Worm (Caenorhabditis elegans) whole organism, late embryonic: ENCODE results near the gene srz-79.

Source experiments
- F13H6.1 ChIP-seq: sonication (generic microtip); optimal IDR thresholded peaks from 2 replicates; lab custom pipeline; 2016; ENCODE audit warnings: missing genetic modification characterization, missing compliant biosample characterization
- T23F11.4 ChIP-seq: fragments of 200-800 bp; sonication (Bioruptor generic); optimal IDR thresholded peaks from 2 replicates; lab custom pipeline; 2018; ENCODE audit warnings: mild to moderate bottlenecking, missing genetic modification characterization, missing compliant biosample characterization
- Y22D7AL.16 ChIP-seq: sonication (generic microtip); optimal IDR thresholded peaks from 2 replicates; lab custom pipeline; 2016; ENCODE audit warnings: missing genetic modification characterization, missing compliant biosample characterization
- ceh-19 ChIP-seq: fragments of 200-800 bp; sonication (Bioruptor generic); optimal IDR thresholded peaks from 2 replicates; lab custom pipeline; 2018; ENCODE audit warnings: mild to moderate bottlenecking, missing genetic modification characterization, missing compliant biosample characterization
- hlh-13 ChIP-seq: fragments of 200-800 bp; sonication (Bioruptor generic); optimal IDR thresholded peaks from 2 replicates; lab custom pipeline; 2018; ENCODE audit warnings: mild to moderate bottlenecking, missing genetic modification characterization, missing compliant biosample characterization
- nhr-11 ChIP-seq: fragments of 150-350 bp; optimal IDR thresholded peaks from 2 replicates; lab custom pipeline; 2014; ENCODE audit warnings: missing biosample characterization, missing genetic modification characterization
- pag-3 ChIP-seq: sonication (generic microtip); optimal IDR thresholded peaks from 2 replicates; lab custom pipeline; 2016; ENCODE audit warnings: missing compliant biosample characterization, missing genetic modification characterization, borderline replicate concordance
- ref-2 ChIP-seq: sonication (generic microtip); optimal IDR thresholded peaks from 2 replicates; lab custom pipeline; 2016; ENCODE audit warnings: missing genetic modification characterization, missing compliant biosample characterization
- sox-4 ChIP-seq: sonication (generic microtip); optimal IDR thresholded peaks from 2 replicates; lab custom pipeline; 2017; ENCODE audit warnings: mild to moderate bottlenecking, missing genetic modification characterization, inconsistent platforms, missing compliant biosample characterization

- TF ChIP-seq nhr-11 (tag; lab: Kevin White, UChicago), result no peak
- TF ChIP-seq hlh-13 (GFP tag; lab: Kevin White, UChicago), result no peak
- no peak for TF ChIP-seq T23F11.4 (GFP tag; lab: Kevin White, UChicago)
- TF ChIP-seq pag-3 (tag; lab: Kevin White, UChicago), result no peak
- no peak for TF ChIP-seq sox-4 (tag; lab: Kevin White, UChicago)
- no peak for TF ChIP-seq ceh-19 (GFP tag; lab: Kevin White, UChicago)
- no peak for TF ChIP-seq F13H6.1 (tag; lab: Kevin White, UChicago)
- no peak for TF ChIP-seq ref-2
- TF ChIP-seq Y22D7AL.16 (tag; lab: Kevin White, UChicago), result no peak
Observed at ce11 chrIV:3504144-3504543, 10.7 kb downstream of the srz-79 start, which contains the start of gene srz-83.
